Worm (Caenorhabditis elegans) whole organism, L4 larva: ENCODE measurements around the gene rbf-1.

Experiments
- aha-1 ChIP-seq: fragments of 150-350 bp; peaks from one replicate; lab custom pipeline; 2014; ENCODE audit warnings: missing biosample characterization, missing genetic modification characterization
- ceh-62 ChIP-seq: sonication (generic microtip); optimal IDR thresholded peaks from 2 replicates; lab custom pipeline; 2017; ENCODE audit warnings: missing biosample characterization, missing genetic modification characterization
- ceh-82 ChIP-seq: sonication (generic microtip); optimal IDR thresholded peaks from 2 replicates; lab custom pipeline; 2017; ENCODE audit warnings: missing biosample characterization, missing genetic modification characterization
- fos-1 ChIP-seq: fragments of 150-350 bp; optimal IDR thresholded peaks from 2 replicates; lab custom pipeline; 2014; ENCODE audit warnings: missing biosample characterization, missing genetic modification characterization
- mep-1 ChIP-seq: fragments of 150-350 bp; sonication (generic microtip); optimal IDR thresholded peaks from 3 replicates; lab custom pipeline; 2014; ENCODE audit warnings: missing biosample characterization, missing genetic modification characterization
- mxl-3 ChIP-seq: fragments of 200-800 bp; sonication (Bioruptor generic); optimal IDR thresholded peaks from 2 replicates; lab custom pipeline; 2018; ENCODE audit warnings: mild to moderate bottlenecking, missing genetic modification characterization, missing compliant biosample characterization
- nhr-10 ChIP-seq: fragments of 150-350 bp; optimal IDR thresholded peaks from 2 replicates; lab custom pipeline; 2014; ENCODE audit warnings: missing biosample characterization, missing genetic modification characterization
- nhr-111 ChIP-seq: fragments of 200-800 bp; sonication (Bioruptor generic); optimal IDR thresholded peaks from 2 replicates; lab custom pipeline; 2018; ENCODE audit warnings: mild to moderate bottlenecking, missing genetic modification characterization, missing compliant biosample characterization
- nhr-76 ChIP-seq: fragments of 150-350 bp; optimal IDR thresholded peaks from 2 replicates; lab custom pipeline; 2014; ENCODE audit warnings: missing biosample characterization, missing genetic modification characterization
- pha-4 ChIP-seq, 2 experiments: fragments of 150-350 bp in 1 of 2; fragments of 200-800 bp in 1 of 2; sonication (Bioruptor generic) in 1 of 2; IDR thresholded peaks in 1 of 2; optimal IDR thresholded peaks in 1 of 2; 2 replicates each; pipeline versions ENCODE4 v1.3.6 to Lab custom; 2014 to 2022; ENCODE audit warnings: missing genetic modification characterization in 2 of 2, missing genetic modification reagents in 2 of 2, missing biosample characterization in 1 of 2, missing compliant biosample characterization in 1 of 2
- php-3 ChIP-seq: fragments of 200-800 bp; sonication (Bioruptor generic); IDR thresholded peaks from 2 replicates; pipeline ENCODE4 v1.3.6; 2022; ENCODE audit warnings: missing genetic modification reagents, missing genetic modification characterization, missing compliant biosample characterization
- unc-130 ChIP-seq: sonication (generic microtip); optimal IDR thresholded peaks from 2 replicates; lab custom pipeline; 2016; ENCODE audit warnings: missing genetic modification reagents, missing genetic modification characterization, missing compliant biosample characterization

ce11 chrIII:6680963-6681362, 5.4 kb downstream of the rbf-1 start:
- TF ChIP-seq nhr-10 (tag; lab: Kevin White, UChicago): no peak
- no peak for TF ChIP-seq nhr-111
- TF ChIP-seq pha-4 (GFP tag; IDR thresholded peaks at IDR 0.05; lab: Robert Waterston, UW): no peak
- no peak for TF ChIP-seq pha-4 (tag; optimal IDR thresholded peaks at IDR 0.05; lab: Kevin White, UChicago)
- no peak for TF ChIP-seq php-3 (GFP tag; lab: Robert Waterston, UW)
- no peak for TF ChIP-seq mxl-3 (GFP tag; lab: Kevin White, UChicago)
- TF ChIP-seq aha-1 (tag; lab: Kevin White, UChicago): no peak
- TF ChIP-seq fos-1: no peak
- no peak for TF ChIP-seq ceh-82 (tag; lab: Kevin White, UChicago)
- TF ChIP-seq unc-130: no peak
- no peak for TF ChIP-seq mep-1 (tag; lab: Kevin White, UChicago)
- no peak for TF ChIP-seq nhr-76 (tag; lab: Kevin White, UChicago)
- no peak for TF ChIP-seq ceh-62 (tag; lab: Kevin White, UChicago)
